Fruit fly (Drosophila melanogaster): Measurements from ENCODE around the gene Rim.

DNA sequence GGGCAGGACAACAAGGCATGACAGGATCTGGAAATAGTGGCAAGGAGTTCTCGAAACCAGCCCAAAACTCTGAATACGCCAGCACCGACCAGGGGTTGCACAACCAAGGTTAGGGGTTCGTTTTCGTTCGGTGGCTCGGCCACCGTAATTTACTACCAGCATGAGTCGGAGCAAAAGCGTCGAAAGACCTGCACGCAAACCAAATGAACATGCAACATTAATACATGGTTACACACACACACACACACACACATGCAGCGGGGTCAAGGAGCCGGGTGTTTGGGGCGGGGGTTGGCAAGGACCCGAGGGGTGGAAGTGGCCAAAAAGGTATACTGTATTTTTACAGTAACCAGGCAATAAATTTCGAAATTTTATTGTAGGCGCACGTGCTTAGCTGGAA lies 36.0 kb upstream of the Rim start:
- TF ChIP-seq psq (GFP tag; optimal IDR thresholded peaks at IDR 0.05) (no peak), gce (GFP tag; IDR thresholded peaks at IDR 0.05) (no peak), CG12219 (GFP tag; optimal IDR thresholded peaks at IDR 0.05) (no peak), Lim3 (GFP tag; IDR thresholded peaks at IDR 0.05) (no peak), CG8944 (GFP tag; optimal IDR thresholded peaks at IDR 0.05) (no peak), pan (optimal IDR thresholded peaks at IDR 0.05) (no peak), pan (GFP tag; optimal IDR thresholded peaks at IDR 0.05 in 1 of 2, IDR thresholded peaks at IDR 0.05 in 1 of 2) (no peak), klu (GFP tag; IDR thresholded peaks at IDR 0.05) (no peak), NFAT (GFP tag; IDR thresholded peaks at IDR 0.05) (no peak), Hr51 (GFP tag; optimal IDR thresholded peaks at IDR 0.05) (no peak), sima (GFP tag; optimal IDR thresholded peaks at IDR 0.05) (no peak), CG14014 (GFP tag; IDR thresholded peaks at IDR 0.05) (no peak), prd (optimal IDR thresholded peaks at IDR 0.05) (no peak), prd (GFP tag; IDR thresholded peaks at IDR 0.05) (no peak), tx (GFP tag; optimal IDR thresholded peaks at IDR 0.05) (no peak), aop (GFP tag; IDR thresholded peaks at IDR 0.05) (no peak)
